Worm (Caenorhabditis elegans) whole organism, early embryonic: Measurements from ENCODE around the gene rga-5.

Source experiments
- B0310.2 ChIP-seq: sonication (generic microtip); optimal IDR thresholded peaks from 2 replicates; lab custom pipeline; 2016; ENCODE audit warnings: mild to moderate bottlenecking, missing genetic modification characterization, missing compliant biosample characterization
- F13C5.2 ChIP-seq: sonication (generic microtip); optimal IDR thresholded peaks from 2 replicates; lab custom pipeline; 2017; ENCODE audit warnings: mild to moderate bottlenecking, missing genetic modification characterization, inconsistent platforms, missing compliant biosample characterization
- aly-1 ChIP-seq: sonication (generic microtip); optimal IDR thresholded peaks from 2 replicates; lab custom pipeline; 2016; ENCODE audit warnings: missing genetic modification characterization, missing compliant biosample characterization
- ama-1 ChIP-seq: fragments of 150-350 bp; optimal IDR thresholded peaks from 2 replicates; lab custom pipeline; 2014
- ceh-13 ChIP-seq: fragments of 200-800 bp; sonication (Bioruptor generic); optimal IDR thresholded peaks from 2 replicates; lab custom pipeline; 2018; ENCODE audit warnings: mild to moderate bottlenecking, missing genetic modification characterization, missing compliant biosample characterization
- ceh-36 ChIP-seq: sonication (generic microtip); optimal IDR thresholded peaks from 2 replicates; lab custom pipeline; 2016; ENCODE audit warnings: missing genetic modification characterization, inconsistent platforms, missing compliant biosample characterization
- ets-7 ChIP-seq: sonication (generic microtip); optimal IDR thresholded peaks from 2 replicates; lab custom pipeline; 2016; ENCODE audit warnings: missing genotype, missing genetic modification characterization, missing compliant biosample characterization
- flt-1 ChIP-seq: fragments of 200-800 bp; sonication (Bioruptor generic); IDR thresholded peaks from 2 replicates; pipeline ENCODE4 v1.3.6; 2022; ENCODE audit warnings: missing genetic modification characterization, missing compliant biosample characterization
- hmbx-1 ChIP-seq: sonication (generic microtip); optimal IDR thresholded peaks from 2 replicates; lab custom pipeline; 2016; ENCODE audit warnings: mild to moderate bottlenecking, missing genetic modification characterization, missing compliant biosample characterization
- hmg-4 ChIP-seq: fragments of 200-800 bp; sonication (Bioruptor generic); optimal IDR thresholded peaks from 2 replicates; lab custom pipeline; 2018; ENCODE audit warnings: mild to moderate bottlenecking, missing genetic modification characterization, missing compliant biosample characterization
- hnd-1 ChIP-seq: sonication (generic microtip); optimal IDR thresholded peaks from 2 replicates; lab custom pipeline; 2016; ENCODE audit warnings: missing genetic modification characterization, missing compliant biosample characterization
- pes-1 ChIP-seq: fragments of 200-800 bp; sonication (Bioruptor generic); IDR thresholded peaks from 2 replicates; pipeline ENCODE4 v1.3.6; 2022; ENCODE audit warnings: missing genetic modification reagents, missing genetic modification characterization, missing compliant biosample characterization
- scrt-1 ChIP-seq: fragments of 200-800 bp; sonication (Bioruptor generic); IDR thresholded peaks from 2 replicates; pipeline ENCODE4 v1.3.6; 2022; ENCODE audit warnings: missing genetic modification characterization, missing compliant biosample characterization
- sea-1 ChIP-seq: fragments of 200-800 bp; sonication (Bioruptor generic); conservative IDR thresholded peaks from 2 replicates; pipeline ENCODE4 v1.3.6; 2022; ENCODE audit warnings: missing genetic modification characterization, missing compliant biosample characterization
- tbx-11 ChIP-seq: fragments of 200-800 bp; sonication (Bioruptor generic); IDR thresholded peaks from 2 replicates; pipeline ENCODE4 v1.3.6; 2022; ENCODE audit warnings: missing genetic modification characterization, missing compliant biosample characterization
- tbx-37 ChIP-seq: fragments of 200-800 bp; sonication (Bioruptor generic); conservative IDR thresholded peaks from 2 replicates; pipeline ENCODE4 v1.3.6; 2022; ENCODE audit warnings: missing genetic modification reagents, missing genetic modification characterization, missing compliant biosample characterization
- tra-4 ChIP-seq: sonication (generic microtip); optimal IDR thresholded peaks from 2 replicates; lab custom pipeline; 2017; ENCODE audit warnings: missing genetic modification characterization, missing compliant biosample characterization

rga-5 gene

DNA sequence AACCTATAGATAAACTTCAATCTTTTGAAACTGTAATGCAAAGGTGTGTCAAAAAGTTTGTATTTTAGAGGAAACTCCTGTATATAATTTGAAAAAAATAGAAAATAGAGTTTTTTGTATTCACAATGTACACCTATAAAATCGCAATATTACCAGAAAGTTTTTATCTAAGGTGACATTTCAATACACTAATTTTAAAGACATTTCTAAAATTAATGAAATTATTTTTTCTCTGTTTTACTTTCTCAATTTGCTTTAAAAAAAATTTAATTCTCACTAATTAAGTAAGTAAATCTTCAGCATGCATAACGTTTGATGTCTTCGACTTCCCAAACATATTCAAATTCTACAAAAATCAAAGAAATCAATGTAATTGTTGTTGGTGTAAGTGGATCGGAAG is at the start of gene rga-5:
Gene rga-5 (plus strand): TSS at position 301 of the 400 bp plus-strand sequence.
- no peak for TF ChIP-seq B0310.2 (tag; lab: Kevin White, UChicago)
- TF ChIP-seq F13C5.2 = no peak
- TF ChIP-seq ama-1 (lab: Kevin White, UChicago) = no peak
- TF ChIP-seq scrt-1 (GFP tag; lab: Robert Waterston, UW) = no peak
- TF ChIP-seq hmg-4 (GFP tag; lab: Kevin White, UChicago) = no peak

- TF ChIP-seq tbx-11 (no peak), ama-1 (lab: Kevin White, UChicago) (no peak), tbx-37 (GFP tag; lab: Robert Waterston, UW) (no peak), hnd-1 (no peak), ets-7 (tag; lab: Kevin White, UChicago) (no peak), tra-4 (tag; lab: Kevin White, UChicago) (no peak), aly-1 (tag; lab: Kevin White, UChicago) (no peak), hmg-4 (GFP tag; lab: Kevin White, UChicago) (no peak), B0310.2 (tag; lab: Kevin White, UChicago) (no peak)
Measured at ce11 chrIV:13778710-13779109, 49.0 kb upstream of the rga-5 start, which contains the start of gene gly-10. TSS of gene gly-10 (plus strand) at chrIV:13779096.

- no peak for TF ChIP-seq aly-1 (tag; lab: Kevin White, UChicago)
- TF ChIP-seq tbx-11 = no peak
- TF ChIP-seq flt-1 (GFP tag; lab: Robert Waterston, UW) = no peak
- no peak for TF ChIP-seq scrt-1 (GFP tag; lab: Robert Waterston, UW)
- no peak for TF ChIP-seq ceh-36
- no peak for TF ChIP-seq ceh-13 (GFP tag; lab: Kevin White, UChicago)
- no peak for TF ChIP-seq hmbx-1 (tag; lab: Kevin White, UChicago)
- TF ChIP-seq F13C5.2 = no peak
- TF ChIP-seq pes-1 (GFP tag; lab: Robert Waterston, UW) = no peak
- TF ChIP-seq ama-1 (lab: Kevin White, UChicago) = no peak
- TF ChIP-seq sea-1 = no peak
- TF ChIP-seq hmg-4 (GFP tag; lab: Kevin White, UChicago) = no peak
Measured at ce11 chrIV:13782319-13782718, 45.4 kb upstream of the rga-5 start.

DNA sequence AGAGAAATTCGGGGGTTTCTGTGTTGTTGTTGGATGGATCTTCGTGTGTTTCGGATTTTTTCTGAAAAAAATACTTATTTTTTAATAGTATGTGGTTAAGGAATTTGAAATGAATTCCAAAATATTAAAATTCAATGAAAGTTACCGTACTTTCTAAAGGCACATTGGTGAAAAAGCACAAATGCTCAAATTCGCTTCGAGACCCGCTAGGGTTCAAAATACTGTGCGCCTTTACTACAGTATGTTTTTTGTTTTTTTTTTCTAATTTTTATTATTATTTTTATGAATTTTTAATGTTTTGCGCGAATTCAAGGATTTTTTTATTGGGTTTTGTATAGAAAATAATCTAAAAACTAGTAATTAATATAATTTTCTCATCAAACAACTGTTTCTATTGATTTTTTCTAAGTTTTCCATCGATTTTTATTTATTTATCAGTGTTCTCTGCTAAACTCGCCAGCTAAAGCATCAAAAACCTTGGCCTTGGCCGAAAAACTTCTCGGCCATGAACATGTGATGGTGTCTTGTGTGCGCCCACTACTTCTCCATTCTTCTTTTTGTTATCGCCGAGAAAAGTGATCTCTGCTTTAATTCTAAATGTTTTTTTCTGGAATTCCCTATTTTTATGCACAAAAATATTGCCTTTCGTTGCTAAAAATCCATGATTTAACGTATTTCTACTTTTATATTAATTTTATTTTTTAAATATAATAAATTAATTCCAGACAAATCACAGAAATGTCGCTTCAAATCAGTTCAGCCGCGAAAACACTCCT is 44.3 kb upstream of the rga-5 start, which contains the start of gene iscu-1:
Gene iscu-1 (plus strand): TSS at position 726 of the 776 bp plus-strand sequence.
- no peak for TF ChIP-seq scrt-1 (GFP tag; lab: Robert Waterston, UW)

DNA sequence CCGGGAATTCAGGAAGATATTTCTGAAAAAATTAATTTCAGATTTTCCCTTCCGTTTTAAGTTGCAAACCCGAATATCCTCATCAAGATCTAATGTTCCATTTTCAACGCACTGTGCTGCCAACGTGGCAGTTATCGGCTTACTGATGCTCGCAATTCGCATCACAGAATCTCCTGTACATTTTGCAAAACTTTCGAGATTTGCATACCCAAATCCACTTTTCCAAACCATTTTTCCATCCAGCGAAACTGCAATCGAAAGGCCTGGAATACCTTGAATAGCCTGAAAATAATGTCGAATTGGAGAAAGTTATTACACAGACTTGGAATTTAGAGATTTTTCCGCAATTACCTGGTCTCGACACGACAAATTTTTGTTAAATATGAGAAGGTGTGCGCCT is 42.9 kb upstream of the rga-5 start:
- no peak for TF ChIP-seq hmg-4 (GFP tag; lab: Kevin White, UChicago)
- TF ChIP-seq tbx-11 = no peak
- no peak for TF ChIP-seq pes-1 (GFP tag; lab: Robert Waterston, UW)
- TF ChIP-seq B0310.2 (tag; lab: Kevin White, UChicago) = no peak
- TF ChIP-seq hnd-1 = no peak
- TF ChIP-seq hmbx-1 (tag; lab: Kevin White, UChicago) = no peak
- no peak for TF ChIP-seq F13C5.2
- no peak for TF ChIP-seq aly-1 (tag; lab: Kevin White, UChicago)
- TF ChIP-seq ets-7 (tag; lab: Kevin White, UChicago) = no peak
- TF ChIP-seq scrt-1 (GFP tag; lab: Robert Waterston, UW) = no peak
- TF ChIP-seq sea-1 = no peak
- TF ChIP-seq tbx-37 (GFP tag; lab: Robert Waterston, UW) = no peak
- TF ChIP-seq tra-4 (tag; lab: Kevin White, UChicago) = no peak
- TF ChIP-seq ceh-36 = no peak
- TF ChIP-seq flt-1 (GFP tag; lab: Robert Waterston, UW) = no peak

DNA sequence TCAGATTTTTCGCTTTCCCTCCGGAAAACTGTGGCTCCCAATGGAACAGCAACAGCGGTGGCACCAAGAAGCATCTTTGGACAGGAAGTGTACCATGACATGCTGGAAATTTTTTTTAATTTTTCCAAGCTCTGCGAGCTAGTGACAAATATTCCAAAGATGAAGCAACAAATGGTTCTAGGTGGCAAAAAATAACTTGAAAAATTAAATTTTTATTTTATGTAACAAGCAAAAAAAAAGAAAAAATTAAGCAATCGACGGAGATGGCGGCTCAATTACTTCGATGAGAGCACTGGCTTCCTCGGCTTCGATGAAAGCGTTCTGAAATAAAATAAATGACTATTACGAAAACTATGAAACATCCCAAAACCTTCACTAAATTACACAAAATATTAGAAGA is 42.1 kb upstream of the rga-5 start, which contains the start of gene lact-9:
Gene lact-9 (minus strand): TSS at position 101 of the 400 bp plus-strand sequence.
- no peak for TF ChIP-seq hnd-1
- no peak for TF ChIP-seq tra-4 (tag; lab: Kevin White, UChicago)
- no peak for TF ChIP-seq tbx-37 (GFP tag; lab: Robert Waterston, UW)
- no peak for TF ChIP-seq flt-1 (GFP tag; lab: Robert Waterston, UW)
- TF ChIP-seq hmg-4 (GFP tag; lab: Kevin White, UChicago) = no peak
- TF ChIP-seq ets-7 (tag; lab: Kevin White, UChicago) = no peak
- no peak for TF ChIP-seq B0310.2 (tag; lab: Kevin White, UChicago)
- TF ChIP-seq pes-1 (GFP tag; lab: Robert Waterston, UW) = no peak
- no peak for TF ChIP-seq F13C5.2
- no peak for TF ChIP-seq hmbx-1 (tag; lab: Kevin White, UChicago)
- no peak for TF ChIP-seq scrt-1 (GFP tag; lab: Robert Waterston, UW)
- no peak for TF ChIP-seq ceh-36
- TF ChIP-seq ama-1 (lab: Kevin White, UChicago) = no peak
- TF ChIP-seq ceh-13 (GFP tag; lab: Kevin White, UChicago) = no peak
- no peak for TF ChIP-seq aly-1 (tag; lab: Kevin White, UChicago)
- no peak for TF ChIP-seq tbx-11
- no peak for TF ChIP-seq sea-1

DNA sequence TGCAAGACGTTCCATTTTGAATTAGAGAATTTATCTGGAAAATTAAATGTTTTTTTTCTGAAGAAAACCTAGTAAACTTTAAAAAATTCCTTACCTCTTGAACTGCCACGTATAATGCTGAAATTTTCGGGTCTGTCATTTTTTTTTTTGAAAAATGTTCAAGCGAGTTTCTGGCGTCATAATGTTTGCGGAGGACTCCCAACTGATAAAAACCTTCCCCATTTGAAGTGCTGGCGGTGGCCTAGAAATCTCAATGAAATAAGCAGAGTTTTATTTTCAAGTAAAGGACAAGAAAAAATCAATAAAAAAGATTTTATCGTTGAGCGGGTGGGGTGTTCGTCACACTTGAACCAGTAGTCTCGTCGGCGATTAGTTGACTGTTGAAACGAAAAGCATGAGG is 41.0 kb upstream of the rga-5 start, which contains the start of gene icap-1:
Gene icap-1 (minus strand): TSS at position 272 of the 400 bp plus-strand sequence.
- no peak for TF ChIP-seq tbx-37 (GFP tag; lab: Robert Waterston, UW)
- no peak for TF ChIP-seq F13C5.2
- no peak for TF ChIP-seq scrt-1 (GFP tag; lab: Robert Waterston, UW)
- TF ChIP-seq pes-1 (GFP tag; lab: Robert Waterston, UW) = no peak
- TF ChIP-seq tbx-11 = no peak
- TF ChIP-seq ceh-13 (GFP tag; lab: Kevin White, UChicago) = no peak
- TF ChIP-seq sea-1 = no peak
